Fruit fly (Drosophila melanogaster): ENCODE results near the gene pll.
A peak's percentile ranks its signal among the peaks of the same experiment; 100 is the strongest.

pll gene

dm6 chr3R:27208724-27209343, 44.1 kb downstream of the pll start:
- TF ChIP-seq ey (GFP tag; optimal IDR thresholded peaks at IDR 0.05) (no peak), Hr83 (GFP tag; optimal IDR thresholded peaks at IDR 0.05; ENCODE audit: poor library complexity, severe bottlenecking) (peak; percentile 44)

dm6 chr3R:27204694-27205414, 48.1 kb downstream of the pll start:
- TF ChIP-seq Dif (GFP tag; optimal IDR thresholded peaks at IDR 0.05; ENCODE audit: partially characterized antibody) = no peak
- TF ChIP-seq tai (GFP tag; optimal IDR thresholded peaks at IDR 0.05) = no peak
- TF ChIP-seq Dfd (GFP tag; optimal IDR thresholded peaks at IDR 0.05) = no peak
- TF ChIP-seq psq (GFP tag; optimal IDR thresholded peaks at IDR 0.05) = peak; percentile 36
- no peak for TF ChIP-seq brk (GFP tag; optimal IDR thresholded peaks at IDR 0.05)
- no peak for TF ChIP-seq br (GFP tag; optimal IDR thresholded peaks at IDR 0.05)
- no peak for TF ChIP-seq jim (GFP tag; optimal IDR thresholded peaks at IDR 0.05)
- peak; percentile 29 for TF ChIP-seq OdsH (GFP tag; optimal IDR thresholded peaks at IDR 0.05)
- TF ChIP-seq Sp1 (GFP tag; optimal IDR thresholded peaks at IDR 0.05) = peak; percentile 24
- no peak for TF ChIP-seq Abd-B (GFP tag; optimal IDR thresholded peaks at IDR 0.05)
- TF ChIP-seq h (GFP tag; optimal IDR thresholded peaks at IDR 0.05) = peak; percentile 19
- TF ChIP-seq N (GFP tag; optimal IDR thresholded peaks at IDR 0.05) = no peak
- TF ChIP-seq sage (GFP tag; optimal IDR thresholded peaks at IDR 0.05) = peak; percentile 8
- peak in 1 of 2 experiments; percentile 49 for TF ChIP-seq foxo (GFP tag; optimal IDR thresholded peaks at IDR 0.05)
- TF ChIP-seq CG9705 (GFP tag; optimal IDR thresholded peaks at IDR 0.05) = peak; percentile 13
- TF ChIP-seq Hr83 (GFP tag; optimal IDR thresholded peaks at IDR 0.05; ENCODE audit: poor library complexity, severe bottlenecking) = no peak
- TF ChIP-seq rgr (GFP tag; optimal IDR thresholded peaks at IDR 0.05) = peak; percentile 10
- TF ChIP-seq fru (GFP tag; optimal IDR thresholded peaks at IDR 0.05) = peak; percentile 28
- no peak for TF ChIP-seq CrebA (GFP tag; optimal IDR thresholded peaks at IDR 0.05; ENCODE audit: borderline replicate concordance)
- TF ChIP-seq Mio (GFP tag; optimal IDR thresholded peaks at IDR 0.05) = no peak
- TF ChIP-seq Rel (GFP tag; optimal IDR thresholded peaks at IDR 0.05) = no peak
- TF ChIP-seq Rel (tag; optimal IDR thresholded peaks at IDR 0.05) = no peak
- no peak for TF ChIP-seq Hnf4 (GFP tag; optimal IDR thresholded peaks at IDR 0.05)
- peak; percentile 56 for TF ChIP-seq HLH106 (tag; optimal IDR thresholded peaks at IDR 0.05)
- TF ChIP-seq lola (GFP tag; optimal IDR thresholded peaks at IDR 0.05) = no peak
- no peak for TF ChIP-seq Vsx2 (GFP tag; optimal IDR thresholded peaks at IDR 0.05; ENCODE audit: partially characterized antibody)
- peak; percentile 48 for TF ChIP-seq dmrt93B (GFP tag; optimal IDR thresholded peaks at IDR 0.05)
- no peak for TF ChIP-seq Jra (GFP tag; optimal IDR thresholded peaks at IDR 0.05)

dm6 chr3R:27203856-27204255, 49.1 kb downstream of the pll start:
- TF ChIP-seq woc (GFP tag; optimal IDR thresholded peaks at IDR 0.05) (no peak), br (GFP tag; optimal IDR thresholded peaks at IDR 0.05) (no peak), CG32264 (GFP tag; optimal IDR thresholded peaks at IDR 0.05) (no peak), Rel (GFP tag; optimal IDR thresholded peaks at IDR 0.05) (no peak), Rel (tag; optimal IDR thresholded peaks at IDR 0.05) (no peak), N (GFP tag; optimal IDR thresholded peaks at IDR 0.05) (no peak), CG9705 (GFP tag; optimal IDR thresholded peaks at IDR 0.05) (no peak), jim (GFP tag; optimal IDR thresholded peaks at IDR 0.05) (no peak), pan (optimal IDR thresholded peaks at IDR 0.05) (no peak)

dm6 chr3R:27202330-27202729, 50.7 kb downstream of the pll start:
- no peak for TF ChIP-seq Myc (optimal IDR thresholded peaks at IDR 0.05)
- no peak for TF ChIP-seq CG9705 (GFP tag; optimal IDR thresholded peaks at IDR 0.05)
- TF ChIP-seq jim (GFP tag; optimal IDR thresholded peaks at IDR 0.05) = no peak
- TF ChIP-seq dmrt93B (GFP tag; optimal IDR thresholded peaks at IDR 0.05) = no peak
- TF ChIP-seq OdsH (GFP tag; optimal IDR thresholded peaks at IDR 0.05) = no peak
- no peak for TF ChIP-seq br (GFP tag; optimal IDR thresholded peaks at IDR 0.05)
- TF ChIP-seq dsf (GFP tag; optimal IDR thresholded peaks at IDR 0.05; ENCODE audit: borderline replicate concordance) = no peak
- TF ChIP-seq Hr83 (GFP tag; optimal IDR thresholded peaks at IDR 0.05; ENCODE audit: poor library complexity, severe bottlenecking) = no peak
- no peak for TF ChIP-seq lola (GFP tag; optimal IDR thresholded peaks at IDR 0.05)
- no peak for TF ChIP-seq Dif (GFP tag; optimal IDR thresholded peaks at IDR 0.05; ENCODE audit: partially characterized antibody)
- no peak for TF ChIP-seq usp (GFP tag; optimal IDR thresholded peaks at IDR 0.05)
- TF ChIP-seq h (GFP tag; optimal IDR thresholded peaks at IDR 0.05) = no peak
- no peak for TF ChIP-seq sage (GFP tag; optimal IDR thresholded peaks at IDR 0.05)
- TF ChIP-seq Hnf4 (GFP tag; optimal IDR thresholded peaks at IDR 0.05) = no peak
- no peak for TF ChIP-seq Vsx2 (GFP tag; optimal IDR thresholded peaks at IDR 0.05; ENCODE audit: partially characterized antibody)
- no peak for TF ChIP-seq N (GFP tag; optimal IDR thresholded peaks at IDR 0.05)
- no peak for TF ChIP-seq ey (GFP tag; optimal IDR thresholded peaks at IDR 0.05)
- no peak for TF ChIP-seq tai (GFP tag; optimal IDR thresholded peaks at IDR 0.05)
- no peak for TF ChIP-seq Dfd (GFP tag; optimal IDR thresholded peaks at IDR 0.05)
- TF ChIP-seq Hr78 (GFP tag; optimal IDR thresholded peaks at IDR 0.05) = no peak
